Worm (Caenorhabditis elegans) whole organism, L1 larva: ENCODE results near the gene T28F12.1.

ENCODE experiments used
- aly-2 ChIP-seq: fragments of 150-350 bp; optimal IDR thresholded peaks from 2 replicates; lab custom pipeline; 2014; ENCODE audit warnings: missing biosample characterization, missing genetic modification characterization
- ama-1 ChIP-seq: fragments of 150-350 bp; optimal IDR thresholded peaks from 2 replicates; lab custom pipeline; 2014
- blmp-1 ChIP-seq: fragments of 150-350 bp; optimal IDR thresholded peaks from 2 replicates; lab custom pipeline; 2014; ENCODE audit warnings: missing biosample characterization, missing genetic modification characterization
- ceh-63 ChIP-seq: fragments of 200-800 bp; sonication (Bioruptor generic); optimal IDR thresholded peaks from 2 replicates; lab custom pipeline; 2018; ENCODE audit warnings: mild to moderate bottlenecking, missing genetic modification characterization, missing compliant biosample characterization
- ces-1 ChIP-seq: fragments of 150-350 bp; optimal IDR thresholded peaks from 2 replicates; lab custom pipeline; 2014; ENCODE audit warnings: missing biosample characterization, missing genetic modification reagents, missing genetic modification characterization
- dpl-1 ChIP-seq, 3 experiments: fragments of 150-350 bp in 2 of 3; sonication (generic microtip) in 1 of 3; optimal IDR thresholded peaks; 2 replicates each; lab custom pipeline; 2014 to 2017; ENCODE audit warnings: missing biosample characterization in 3 of 3, missing genetic modification characterization in 3 of 3, missing genetic modification reagents in 3 of 3
- efl-1 ChIP-seq, 4 experiments: fragments of 150-350 bp; optimal IDR thresholded peaks in 3 of 4; peaks in 1 of 4; 1 replicate in 1 of 4; 2 replicates in 3 of 4; lab custom pipeline; 2014; ENCODE audit warnings: missing biosample characterization in 2 of 4, missing genetic modification characterization in 2 of 4, missing genetic modification reagents in 2 of 4
- efl-3 ChIP-seq: fragments of 200-800 bp; sonication (Bioruptor generic); optimal IDR thresholded peaks from 2 replicates; lab custom pipeline; 2018; ENCODE audit warnings: mild to moderate bottlenecking, missing genetic modification characterization, missing compliant biosample characterization
- elt-2 ChIP-seq: sonication (generic microtip); optimal IDR thresholded peaks from 2 replicates; lab custom pipeline; 2016; ENCODE audit warnings: missing genetic modification characterization, mild to moderate bottlenecking, inconsistent platforms, missing compliant biosample characterization, missing genetic modification reagents
- fos-1 ChIP-seq: fragments of 150-350 bp; optimal IDR thresholded peaks from 2 replicates; lab custom pipeline; 2014; ENCODE audit warnings: missing biosample characterization, missing genetic modification characterization
- hpl-2 ChIP-seq: fragments of 150-350 bp; optimal IDR thresholded peaks from 2 replicates; lab custom pipeline; 2014; ENCODE audit warnings: missing biosample characterization, missing genetic modification reagents, missing genetic modification characterization
- irx-1 ChIP-seq: sonication (generic microtip); optimal IDR thresholded peaks from 2 replicates; lab custom pipeline; 2016; ENCODE audit warnings: missing genetic modification characterization, missing compliant biosample characterization
- isw-1 ChIP-seq: fragments of 200-800 bp; sonication (Bioruptor generic); IDR thresholded peaks from 2 replicates; pipeline ENCODE4 v1.3.6; 2022; ENCODE audit warnings: missing genetic modification characterization, missing compliant biosample characterization
- lin-13 ChIP-seq: fragments of 150-350 bp; optimal IDR thresholded peaks from 2 replicates; lab custom pipeline; 2014; ENCODE audit warnings: missing biosample characterization, missing genetic modification reagents, missing genetic modification characterization
- lin-14 ChIP-seq: fragments of 200-800 bp; sonication (Bioruptor generic); optimal IDR thresholded peaks from 2 replicates; lab custom pipeline; 2018; ENCODE audit warnings: mild to moderate bottlenecking, missing genetic modification characterization, moderate library complexity, missing compliant biosample characterization
- lin-39 ChIP-seq: fragments of 150-350 bp; optimal IDR thresholded peaks from 2 replicates; lab custom pipeline; 2014; ENCODE audit warnings: missing biosample characterization, missing genetic modification reagents, missing genetic modification characterization
- lsy-2 ChIP-seq, 2 experiments: fragments of 150-350 bp; optimal IDR thresholded peaks; 2 replicates each; lab custom pipeline; 2014; ENCODE audit warnings: missing biosample characterization in 2 of 2, missing genetic modification characterization in 2 of 2
- mab-9 ChIP-seq: fragments of 200-800 bp; sonication (Bioruptor generic); IDR thresholded peaks from 2 replicates; pipeline ENCODE4 v1.3.6; 2022; ENCODE audit warnings: missing genetic modification reagents, missing genetic modification characterization, missing compliant biosample characterization
- mep-1 ChIP-seq: fragments of 150-350 bp; optimal IDR thresholded peaks from 2 replicates; lab custom pipeline; 2014; ENCODE audit warnings: missing biosample characterization, missing genetic modification characterization
- nhr-11 ChIP-seq: fragments of 150-350 bp; optimal IDR thresholded peaks from 2 replicates; lab custom pipeline; 2014; ENCODE audit warnings: missing biosample characterization, missing genetic modification characterization
- nhr-19 ChIP-seq: fragments of 200-800 bp; sonication (Bioruptor generic); conservative IDR thresholded peaks from 2 replicates; pipeline ENCODE4 v1.3.6; 2022; ENCODE audit warnings: missing genetic modification characterization, missing compliant biosample characterization
- nhr-20 ChIP-seq: sonication (generic microtip); optimal IDR thresholded peaks from 2 replicates; lab custom pipeline; 2016; ENCODE audit warnings: mild to moderate bottlenecking, missing genetic modification characterization, missing compliant biosample characterization
- nhr-47 ChIP-seq: sonication (generic microtip); optimal IDR thresholded peaks from 2 replicates; lab custom pipeline; 2016; ENCODE audit warnings: mild to moderate bottlenecking, missing genetic modification characterization, moderate library complexity, missing compliant biosample characterization
- nhr-84 ChIP-seq: sonication (generic microtip); optimal IDR thresholded peaks from 2 replicates; lab custom pipeline; 2017; ENCODE audit warnings: missing biosample characterization, missing genetic modification characterization
- nhr-85 ChIP-seq: sonication (generic microtip); peaks from one replicate; lab custom pipeline; 2016; ENCODE audit warnings: missing genetic modification characterization, inconsistent platforms, missing compliant biosample characterization
- pag-3 ChIP-seq: sonication (generic microtip); optimal IDR thresholded peaks from 2 replicates; lab custom pipeline; 2017; ENCODE audit warnings: missing genetic modification characterization, mild to moderate bottlenecking, missing compliant biosample characterization, antibody characterized with exemption, borderline replicate concordance; ENCODE audit not compliant: insufficient read depth
- skn-1 ChIP-seq: fragments of 150-350 bp; optimal IDR thresholded peaks from 2 replicates; lab custom pipeline; 2014; ENCODE audit warnings: missing biosample characterization, missing genetic modification characterization
- snu-23 ChIP-seq: sonication (generic microtip); optimal IDR thresholded peaks from 2 replicates; lab custom pipeline; 2016; ENCODE audit warnings: missing genetic modification characterization, missing compliant biosample characterization
- sox-4 ChIP-seq: sonication (generic microtip); optimal IDR thresholded peaks from 2 replicates; lab custom pipeline; 2016; ENCODE audit warnings: missing genetic modification characterization, missing compliant biosample characterization
- swsn-7 ChIP-seq: sonication (generic microtip); optimal IDR thresholded peaks from 2 replicates; lab custom pipeline; 2016; ENCODE audit warnings: missing genetic modification characterization, missing compliant biosample characterization
- tbx-2 ChIP-seq: sonication (generic microtip); optimal IDR thresholded peaks from 2 replicates; lab custom pipeline; 2016; ENCODE audit warnings: missing genetic modification characterization, missing compliant biosample characterization
- tlp-1 ChIP-seq: fragments of 150-350 bp; optimal IDR thresholded peaks from 2 replicates; lab custom pipeline; 2014; ENCODE audit warnings: missing biosample characterization, missing genetic modification characterization
- unc-130 ChIP-seq: fragments of 150-350 bp; optimal IDR thresholded peaks from 2 replicates; lab custom pipeline; 2017; ENCODE audit warnings: missing biosample characterization, missing genetic modification characterization, inconsistent platforms
- unc-30 ChIP-seq: sonication (generic microtip); optimal IDR thresholded peaks from 2 replicates; lab custom pipeline; 2017; ENCODE audit warnings: missing biosample characterization, missing genetic modification characterization
- unc-86 ChIP-seq: sonication (generic microtip); optimal IDR thresholded peaks from 2 replicates; lab custom pipeline; 2016; ENCODE audit warnings: missing genetic modification characterization, missing compliant biosample characterization
- ztf-11 ChIP-seq, 2 experiments: sonication (generic microtip); optimal IDR thresholded peaks; 2 replicates each; lab custom pipeline; 2016 to 2017; ENCODE audit warnings: missing genetic modification characterization in 2 of 2, missing biosample characterization in 1 of 2, missing compliant biosample characterization in 1 of 2
- ztf-4 ChIP-seq: fragments of 150-350 bp; optimal IDR thresholded peaks from 2 replicates; lab custom pipeline; 2014; ENCODE audit warnings: missing biosample characterization, missing genetic modification characterization

The T28F12.1 gene

ce11 chrV:4526801-4527425, 14.1 kb downstream of the T28F12.1 start (continued):
- peak; percentile 69 for TF ChIP-seq lin-14 (GFP tag; lab: Kevin White, UChicago)
- TF ChIP-seq ama-1 (lab: Kevin White, UChicago): no peak
- no peak for TF ChIP-seq tlp-1 (tag; lab: Kevin White, UChicago)
- no peak for TF ChIP-seq aly-2
- no peak for TF ChIP-seq nhr-84
- no peak for TF ChIP-seq nhr-85 (tag; lab: Kevin White, UChicago)
- TF ChIP-seq nhr-19: no peak
- no peak for TF ChIP-seq lin-13 (GFP tag; lab: Kevin White, UChicago)
- peak in 1 of 2 experiments; percentile 18 for TF ChIP-seq lsy-2 (tag; optimal IDR thresholded peaks at IDR 0.05; lab: Kevin White, UChicago)
- no peak for TF ChIP-seq ztf-11 (tag; optimal IDR thresholded peaks at IDR 0.05; lab: Kevin White, UChicago)
- TF ChIP-seq ces-1: no peak
- TF ChIP-seq isw-1 (GFP tag; lab: Robert Waterston, UW): no peak
- TF ChIP-seq swsn-7 (tag; lab: Kevin White, UChicago): peak; percentile 35
- TF ChIP-seq irx-1 (tag; lab: Kevin White, UChicago): no peak
- no peak for TF ChIP-seq pag-3 (tag; lab: Kevin White, UChicago)
- TF ChIP-seq nhr-11: no peak
- TF ChIP-seq snu-23 (GFP tag; lab: Kevin White, UChicago): peak; percentile 4
- no peak for TF ChIP-seq dpl-1 (GFP tag; optimal IDR thresholded peaks at IDR 0.05; lab: Kevin White, UChicago)

- no peak for TF ChIP-seq blmp-1 (tag; lab: Kevin White, UChicago)
- TF ChIP-seq skn-1 (tag; lab: Kevin White, UChicago): no peak
- no peak for TF ChIP-seq nhr-47
- no peak for TF ChIP-seq tbx-2
- no peak for TF ChIP-seq efl-1 (optimal IDR thresholded peaks at IDR 0.05; lab: Kevin White, UChicago)
- TF ChIP-seq efl-1 (GFP tag; optimal IDR thresholded peaks at IDR 0.05 in 1 of 2; lab: Kevin White, UChicago): peak in 1 of 2 experiments; percentile 54
- no peak for TF ChIP-seq nhr-84
- no peak for TF ChIP-seq fos-1 (tag; lab: Kevin White, UChicago)
These were observed 15.1 kb downstream of the T28F12.1 start for ce11 chrV:4527934-4528333.

ce11 chrV:4535736-4536135, 22.9 kb downstream of the T28F12.1 start:
- TF ChIP-seq unc-130 (tag; lab: Kevin White, UChicago): no peak
- TF ChIP-seq tlp-1 (tag; lab: Kevin White, UChicago): no peak
- TF ChIP-seq mab-9: no peak
- no peak for TF ChIP-seq ztf-4
- no peak for TF ChIP-seq nhr-20 (tag; lab: Kevin White, UChicago)
- TF ChIP-seq hpl-2 (GFP tag; lab: Kevin White, UChicago): no peak

- no peak for TF ChIP-seq elt-2 (tag; lab: Kevin White, UChicago)
- no peak for TF ChIP-seq nhr-85 (tag; lab: Kevin White, UChicago)
- no peak for TF ChIP-seq mep-1
- TF ChIP-seq unc-86 (tag; lab: Kevin White, UChicago): no peak
- TF ChIP-seq lin-39 (tag; lab: Kevin White, UChicago): no peak
- TF ChIP-seq sox-4: no peak
- no peak for TF ChIP-seq aly-2
- no peak for TF ChIP-seq efl-3 (GFP tag; lab: Kevin White, UChicago)
- TF ChIP-seq ceh-63 (GFP tag; lab: Kevin White, UChicago): no peak
- no peak for TF ChIP-seq nhr-20 (tag; lab: Kevin White, UChicago)
These were observed 27.0 kb downstream of the T28F12.1 start for ce11 chrV:4539855-4540254.

- TF ChIP-seq efl-1 (optimal IDR thresholded peaks at IDR 0.05; lab: Kevin White, UChicago): no peak
- peak in 1 of 2 experiments; percentile 5 for TF ChIP-seq efl-1 (GFP tag; optimal IDR thresholded peaks at IDR 0.05 in 1 of 2; lab: Kevin White, UChicago)
- no peak for TF ChIP-seq unc-30 (tag; lab: Kevin White, UChicago)
- TF ChIP-seq, all 84 proteins: peak for 1
These were observed 34.0 kb downstream of the T28F12.1 start for ce11 chrV:4546854-4547253.
